Fruit fly (Drosophila melanogaster) S2 (cell line): Measurements from ENCODE around the gene CG13896.

Source experiments
- CG8478 ChIP-seq: fragments of >200 bp; optimal IDR thresholded peaks from 2 replicates; lab custom pipeline; 2018
- CTCF ChIP-seq, 2 experiments: fragments of >200 bp; optimal IDR thresholded peaks; 2 replicates each; lab custom pipeline; 2018

The CG13896 gene

dm6 chr3L:733174-733829 is 21.7 kb upstream of the CG13896 start:
- TF ChIP-seq CG8478 (lab: Kevin White, UChicago) (no peak), CTCF (optimal IDR thresholded peaks at IDR 0.05; lab: Kevin White, UChicago) (no peak)

- TF ChIP-seq CG8478 (lab: Kevin White, UChicago): no peak
- TF ChIP-seq CTCF (optimal IDR thresholded peaks at IDR 0.05; lab: Kevin White, UChicago): no peak
Observed at dm6 chr3L:732290-732954, 20.8 kb upstream of the CG13896 start.

- TF ChIP-seq CTCF (optimal IDR thresholded peaks at IDR 0.05; lab: Kevin White, UChicago) (no peak), CG8478 (lab: Kevin White, UChicago) (no peak)
Observed at dm6 chr3L:731469-731868, 19.8 kb upstream of the CG13896 start.

- TF ChIP-seq CG8478 (lab: Kevin White, UChicago) (no peak), CTCF (optimal IDR thresholded peaks at IDR 0.05; lab: Kevin White, UChicago) (no peak)
Observed at dm6 chr3L:729345-729744, 17.7 kb upstream of the CG13896 start.

dm6 chr3L:728579-728978 is 16.9 kb upstream of the CG13896 start:
- TF ChIP-seq CG8478 (lab: Kevin White, UChicago): no peak
- no peak for TF ChIP-seq CTCF (optimal IDR thresholded peaks at IDR 0.05; lab: Kevin White, UChicago)

- no peak for TF ChIP-seq CG8478 (lab: Kevin White, UChicago)
- no peak for TF ChIP-seq CTCF (optimal IDR thresholded peaks at IDR 0.05; lab: Kevin White, UChicago)
Observed at dm6 chr3L:727874-728273, 16.2 kb upstream of the CG13896 start.

dm6 chr3L:727190-727589 is 15.5 kb upstream of the CG13896 start:
- no peak for TF ChIP-seq CTCF (optimal IDR thresholded peaks at IDR 0.05; lab: Kevin White, UChicago)
- TF ChIP-seq CG8478 (lab: Kevin White, UChicago): no peak

- TF ChIP-seq CG8478 (lab: Kevin White, UChicago) (no peak), CTCF (optimal IDR thresholded peaks at IDR 0.05; lab: Kevin White, UChicago) (no peak)
Observed at dm6 chr3L:726486-727180, 15.0 kb upstream of the CG13896 start.

- TF ChIP-seq CTCF (optimal IDR thresholded peaks at IDR 0.05; lab: Kevin White, UChicago) (no peak), CG8478 (lab: Kevin White, UChicago) (no peak)
Observed at dm6 chr3L:725527-726191, 14.0 kb upstream of the CG13896 start.

dm6 chr3L:724518-725341 is 13.1 kb upstream of the CG13896 start:
- no peak for TF ChIP-seq CG8478 (lab: Kevin White, UChicago)
- no peak for TF ChIP-seq CTCF (optimal IDR thresholded peaks at IDR 0.05; lab: Kevin White, UChicago)

dm6 chr3L:723654-724461 is 12.2 kb upstream of the CG13896 start:
- TF ChIP-seq CG8478 (lab: Kevin White, UChicago) (no peak), CTCF (optimal IDR thresholded peaks at IDR 0.05; lab: Kevin White, UChicago) (no peak)

dm6 chr3L:722386-722785 is 10.7 kb upstream of the CG13896 start:
- no peak for TF ChIP-seq CG8478 (lab: Kevin White, UChicago)
- TF ChIP-seq CTCF (optimal IDR thresholded peaks at IDR 0.05; lab: Kevin White, UChicago): no peak

- TF ChIP-seq CTCF (optimal IDR thresholded peaks at IDR 0.05; lab: Kevin White, UChicago) (no peak), CG8478 (lab: Kevin White, UChicago) (no peak)
Observed at dm6 chr3L:721863-722262, 10.2 kb upstream of the CG13896 start.
